Fruit fly (Drosophila melanogaster): ENCODE measurements around the gene CG2162.
A peak's percentile ranks its signal among the peaks of the same experiment; 100 is the strongest.

Gene CG2162

DNA sequence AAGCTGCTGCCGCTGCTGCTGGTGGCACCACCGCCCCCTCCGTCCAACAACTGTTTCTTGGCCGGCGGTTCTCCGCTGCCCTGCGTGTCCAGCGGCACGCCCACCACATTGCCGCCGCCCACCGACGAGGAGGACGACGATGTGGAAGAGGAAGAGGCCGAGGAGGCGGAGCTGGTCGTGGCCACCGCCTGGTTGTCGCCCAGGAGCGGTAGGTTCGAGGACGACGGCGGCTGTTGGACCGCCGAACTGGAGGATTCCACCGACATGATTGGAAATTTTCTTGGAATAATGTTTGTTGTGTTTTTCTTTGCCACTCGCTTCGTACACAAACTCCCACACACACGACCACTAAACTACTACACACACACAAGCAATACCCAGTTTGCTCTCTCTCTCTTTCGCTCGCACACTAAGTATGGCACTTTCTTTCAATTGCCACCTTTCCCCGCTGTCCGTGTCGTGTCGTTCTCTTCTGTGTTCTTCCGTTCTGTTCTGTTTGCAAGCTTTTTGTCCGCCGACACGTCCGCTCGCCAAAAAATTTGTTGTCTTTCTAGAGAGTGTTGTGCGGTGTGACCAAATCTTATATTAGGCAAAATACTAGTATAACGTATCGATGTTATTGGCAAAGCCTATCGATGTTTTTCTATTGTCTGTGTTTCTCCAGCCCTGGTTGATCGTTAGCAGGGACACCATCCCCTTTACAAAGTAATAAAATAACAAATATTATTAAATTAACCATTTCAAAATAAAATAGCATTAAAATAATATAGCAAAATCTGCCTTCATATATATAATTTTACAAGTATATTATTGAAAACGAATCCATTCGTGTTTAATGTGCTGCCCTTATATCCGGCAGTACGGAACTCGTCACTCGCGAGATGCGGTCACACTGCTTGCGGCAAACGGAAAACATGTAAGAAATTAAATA, 35.5 kb downstream of the CG2162 start, which contains the start of the genes CG32486 and PAN3 (continued):
- TF ChIP-seq CG4730 (GFP tag; IDR thresholded peaks at IDR 0.05) = no peak
- TF ChIP-seq Mes4 (GFP tag; optimal IDR thresholded peaks at IDR 0.05) = no peak
- no peak for TF ChIP-seq BtbVII (GFP tag; optimal IDR thresholded peaks at IDR 0.05)
- no peak for TF ChIP-seq CG10959 (GFP tag; IDR thresholded peaks at IDR 0.05)
- TF ChIP-seq Drgx (GFP tag; IDR thresholded peaks at IDR 0.05) = peak; percentile 26; the same call in 1 of the 2 replicates
- peak; percentile 35 for TF ChIP-seq Max (GFP tag; optimal IDR thresholded peaks at IDR 0.05)
- peak; percentile 54 for TF ChIP-seq CG9932 (GFP tag; IDR thresholded peaks at IDR 0.05)
- TF ChIP-seq CG12219 (GFP tag; optimal IDR thresholded peaks at IDR 0.05) = no peak
- TF ChIP-seq tx (GFP tag; optimal IDR thresholded peaks at IDR 0.05) = no peak
- TF ChIP-seq sim (GFP tag; IDR thresholded peaks at IDR 0.05) = no peak
- peak; percentile 66 for TF ChIP-seq CG32532 (GFP tag; IDR thresholded peaks at IDR 0.05)
- peak; percentile 89 for TF ChIP-seq Ets65A (GFP tag)
- TF ChIP-seq p53 (GFP tag; optimal IDR thresholded peaks at IDR 0.05) = peak; percentile 49
- TF ChIP-seq CG13624 (GFP tag; optimal IDR thresholded peaks at IDR 0.05) = peak; percentile 61
- no peak for TF ChIP-seq Atf6 (GFP tag; IDR thresholded peaks at IDR 0.05)
- no peak; the same call in 2 of the 3 replicates for TF ChIP-seq CG11695 (GFP tag; IDR thresholded peaks at IDR 0.05)
- peak; percentile 82 for TF ChIP-seq Hmr (GFP tag; optimal IDR thresholded peaks at IDR 0.05)
- no peak for TF ChIP-seq fru (optimal IDR thresholded peaks at IDR 0.05)
- peak; percentile 41 for TF ChIP-seq Blimp-1 (GFP tag; optimal IDR thresholded peaks at IDR 0.05)
- TF ChIP-seq btn (GFP tag; optimal IDR thresholded peaks at IDR 0.05) = peak; percentile 22
- TF ChIP-seq ERR (GFP tag; optimal IDR thresholded peaks at IDR 0.05) = peak; percentile 71
- peak; percentile 29 for TF ChIP-seq CG13775 (GFP tag; optimal IDR thresholded peaks at IDR 0.05)
- peak; percentile 26 for TF ChIP-seq CG9876 (GFP tag; optimal IDR thresholded peaks at IDR 0.05)
- peak; percentile 55 for TF ChIP-seq Deaf1 (tag; optimal IDR thresholded peaks at IDR 0.05)
- TF ChIP-seq CG10979 (tag; optimal IDR thresholded peaks at IDR 0.05) = no peak
- peak; percentile 70 for TF ChIP-seq Dek (tag; optimal IDR thresholded peaks at IDR 0.05)
- peak in 1 of 2 experiments; percentile 3 for TF ChIP-seq Hr51 (GFP tag; optimal IDR thresholded peaks at IDR 0.05)
- peak; percentile 59 for TF ChIP-seq CG34224 (GFP tag; IDR thresholded peaks at IDR 0.05; ENCODE audit: partially characterized antibody)
- TF ChIP-seq inv (GFP tag; IDR thresholded peaks at IDR 0.05; ENCODE audit: partially characterized antibody) = peak; percentile 85
- TF ChIP-seq dysf (GFP tag; IDR thresholded peaks at IDR 0.05) = peak; percentile 5; the same call in 1 of the 3 replicates
- TF ChIP-seq CG10654 (GFP tag; optimal IDR thresholded peaks at IDR 0.05) = peak; percentile 8
- peak; percentile 85 for TF ChIP-seq HLHmδ (GFP tag; optimal IDR thresholded peaks at IDR 0.05)
- peak; percentile 85 for TF ChIP-seq Sin3A (optimal IDR thresholded peaks at IDR 0.05)
- no peak for TF ChIP-seq Ravus (GFP tag; IDR thresholded peaks at IDR 0.05)
- peak; percentile 84 for TF ChIP-seq abd-A (tag; optimal IDR thresholded peaks at IDR 0.05)
- peak; percentile 57 for TF ChIP-seq Nf-YC (tag; optimal IDR thresholded peaks at IDR 0.05)
- TF ChIP-seq row (GFP tag; IDR thresholded peaks at IDR 0.05) = peak; percentile 53
- peak; percentile 86 for TF ChIP-seq knrl (GFP tag; IDR thresholded peaks at IDR 0.05; ENCODE audit: partially characterized antibody)
- TF ChIP-seq h (optimal IDR thresholded peaks at IDR 0.05) = no peak
- peak; percentile 18; the same call in 1 of the 2 replicates for TF ChIP-seq cas (GFP tag; IDR thresholded peaks at IDR 0.05)
- no peak for TF ChIP-seq Sox100B (GFP tag; optimal IDR thresholded peaks at IDR 0.05)
- TF ChIP-seq Ptx1 (GFP tag; IDR thresholded peaks at IDR 0.05) = no peak
- TF ChIP-seq Bgb (GFP tag; IDR thresholded peaks at IDR 0.05; ENCODE audit: partially characterized antibody) = peak; percentile 90
- TF ChIP-seq CG8924 (tag; optimal IDR thresholded peaks at IDR 0.05) = peak; percentile 68
- peak; percentile 47 for TF ChIP-seq Dad (GFP tag; optimal IDR thresholded peaks at IDR 0.05)
- TF ChIP-seq pho (GFP tag; optimal IDR thresholded peaks at IDR 0.05) = peak; percentile 20
- TF ChIP-seq CG16863 (GFP tag; optimal IDR thresholded peaks at IDR 0.05) = no peak
- no peak for TF ChIP-seq so (GFP tag; IDR thresholded peaks at IDR 0.05)
- peak; percentile 42 for TF ChIP-seq CG4424 (GFP tag; optimal IDR thresholded peaks at IDR 0.05)
- TF ChIP-seq H2.0 (GFP tag; IDR thresholded peaks at IDR 0.05) = 0 out of 2 replicates have a peak, but pooled peaks have one; percentile 18
